Worm (Caenorhabditis elegans) whole organism, midembryonic: ENCODE results near the gene idpc-6.

Experiments used
- T22C8.4 ChIP-seq: fragments of 200-800 bp; sonication (Bioruptor generic); IDR thresholded peaks from 2 replicates; pipeline ENCODE4 v1.3.6; 2022; ENCODE audit warnings: missing genetic modification characterization, missing compliant biosample characterization
- cog-1 ChIP-seq: sonication (generic microtip); optimal IDR thresholded peaks from 2 replicates; lab custom pipeline; 2016; ENCODE audit warnings: missing genetic modification characterization, missing compliant biosample characterization
- flt-1 ChIP-seq: fragments of 200-800 bp; sonication (Bioruptor generic); IDR thresholded peaks from 2 replicates; pipeline ENCODE4 v1.3.6; 2022; ENCODE audit warnings: missing genetic modification characterization, missing compliant biosample characterization
- med-1 ChIP-seq: sonication (generic microtip); optimal IDR thresholded peaks from 2 replicates; lab custom pipeline; 2017; ENCODE audit warnings: missing genetic modification characterization, mild to moderate bottlenecking, missing compliant biosample characterization, antibody characterized with exemption, missing genetic modification reagents; ENCODE audit not compliant: insufficient read depth
- ref-1 ChIP-seq: fragments of 200-800 bp; sonication (Bioruptor generic); conservative IDR thresholded peaks from 2 replicates; pipeline ENCODE4 v1.3.6; 2022; ENCODE audit warnings: missing genetic modification reagents, missing genetic modification characterization, missing compliant biosample characterization
- tab-1 ChIP-seq: fragments of 200-800 bp; sonication (Bioruptor generic); IDR thresholded peaks from 2 replicates; pipeline ENCODE4 v1.3.6; 2022; ENCODE audit warnings: missing genetic modification characterization, missing compliant biosample characterization
- ztf-23 ChIP-seq: fragments of 200-800 bp; sonication (Bioruptor generic); IDR thresholded peaks from 2 replicates; pipeline ENCODE4 v1.3.6; 2022; ENCODE audit warnings: missing genetic modification reagents, missing genetic modification characterization, missing compliant biosample characterization
- ztf-29 ChIP-seq: fragments of 200-800 bp; sonication (Bioruptor generic); IDR thresholded peaks from 2 replicates; pipeline ENCODE4 v1.3.6; 2022; ENCODE audit warnings: missing genetic modification reagents, missing genetic modification characterization, missing compliant biosample characterization

ce11 chrV:9619850-9620249 lies at the start of gene idpc-6:
- TF ChIP-seq flt-1 (GFP tag; lab: Robert Waterston, UW) (no peak), tab-1 (GFP tag; lab: Robert Waterston, UW) (no peak), med-1 (GFP tag; lab: Kevin White, UChicago) (no peak), ref-1 (no peak), ztf-23 (GFP tag; lab: Robert Waterston, UW) (no peak), ztf-29 (GFP tag; lab: Robert Waterston, UW) (no peak), cog-1 (tag; lab: Kevin White, UChicago) (no peak), T22C8.4 (GFP tag; lab: Robert Waterston, UW) (no peak)
